Worm (Caenorhabditis elegans): Measurements from ENCODE around the gene Y55B1BL.2.

Gene Y55B1BL.2

ce11 chrIII:437033-437432 lies 34.5 kb downstream of the Y55B1BL.2 start:
- no peak for TF ChIP-seq mbf-1 (tag; optimal IDR thresholded peaks at IDR 0.05)
- TF ChIP-seq sma-9 (GFP tag; optimal IDR thresholded peaks at IDR 0.05), result no peak
- TF ChIP-seq sma-9 (tag; optimal IDR thresholded peaks at IDR 0.05), result no peak
- TF ChIP-seq elt-3 (tag; optimal IDR thresholded peaks at IDR 0.05), result no peak
- no peak for TF ChIP-seq C34F6.9 (tag; optimal IDR thresholded peaks at IDR 0.05)
- TF ChIP-seq ztf-1 (GFP tag; conservative IDR thresholded peaks at IDR 0.05), result no peak
- no peak for TF ChIP-seq unc-55 (GFP tag; optimal IDR thresholded peaks at IDR 0.05)
- TF ChIP-seq nhr-6 (tag; optimal IDR thresholded peaks at IDR 0.05), result no peak
- TF ChIP-seq zag-1 (tag; optimal IDR thresholded peaks at IDR 0.05), result no peak
- TF ChIP-seq nhr-23 (tag; optimal IDR thresholded peaks at IDR 0.05), result no peak
- no peak for TF ChIP-seq blmp-1 (tag; optimal IDR thresholded peaks at IDR 0.05; ENCODE audit: insufficient read depth)
- TF ChIP-seq nhr-21 (tag; optimal IDR thresholded peaks at IDR 0.05), result no peak
- TF ChIP-seq lin-11 (tag; optimal IDR thresholded peaks at IDR 0.05), result no peak
- TF ChIP-seq unc-62 (GFP tag; optimal IDR thresholded peaks at IDR 0.05), result no peak
- no peak for TF ChIP-seq nhr-129 (tag; optimal IDR thresholded peaks at IDR 0.05)
- no peak for TF ChIP-seq ztf-11 (tag; optimal IDR thresholded peaks at IDR 0.05)

- TF ChIP-seq elt-3 (tag; optimal IDR thresholded peaks at IDR 0.05) (no peak), lsy-2 (tag; optimal IDR thresholded peaks at IDR 0.05) (no peak), nhr-237 (tag; optimal IDR thresholded peaks at IDR 0.05) (no peak), sem-4 (tag; optimal IDR thresholded peaks at IDR 0.05) (no peak)
These were observed 37.4 kb downstream of the Y55B1BL.2 start, which contains the start of gene affl-1 for ce11 chrIII:439926-440325. Gene affl-1, plus strand, starts transcription at chrIII:440226.

ce11 chrIII:444101-444500 lies 41.5 kb downstream of the Y55B1BL.2 start, which contains the start of gene Y55B1BR.8:
Gene Y55B1BR.8, plus strand, starts transcription at chrIII:444401.
- TF ChIP-seq ama-1 (optimal IDR thresholded peaks at IDR 0.05) (no peak), ceh-16 (tag; optimal IDR thresholded peaks at IDR 0.05) (no peak), lin-13 (GFP tag; optimal IDR thresholded peaks at IDR 0.05) (no peak), blmp-1 (tag; optimal IDR thresholded peaks at IDR 0.05; ENCODE audit: insufficient read depth) (no peak), dmd-4 (tag; optimal IDR thresholded peaks at IDR 0.05) (no peak), ztf-11 (tag; optimal IDR thresholded peaks at IDR 0.05) (no peak)

- TF ChIP-seq unc-39 (tag; optimal IDR thresholded peaks at IDR 0.05), result no peak
- TF ChIP-seq nhr-23 (tag; optimal IDR thresholded peaks at IDR 0.05), result no peak
- TF ChIP-seq elt-1 (tag; optimal IDR thresholded peaks at IDR 0.05), result no peak
- TF ChIP-seq C34F6.9 (tag; optimal IDR thresholded peaks at IDR 0.05), result no peak
These were observed 44.3 kb downstream of the Y55B1BL.2 start for ce11 chrIII:446860-447259.

Data from whole organism, L2 larva.